Fruit fly (Drosophila melanogaster) whole organism, embryonic: ENCODE results near the gene CG3862.

ENCODE experiments used
- ATbp ChIP-seq: fragments of 200-800 bp; sonication (Bioruptor generic); optimal IDR thresholded peaks from 2 replicates; lab custom pipeline; 2017; ENCODE audit warnings: missing biosample characterization, mild to moderate bottlenecking, missing genetic modification characterization, missing genetic modification reagents
- Atf-2 ChIP-seq: fragments of 200-800 bp; sonication (Bioruptor generic); optimal IDR thresholded peaks from 2 replicates; lab custom pipeline; 2016; ENCODE audit warnings: missing biosample characterization, missing genetic modification characterization
- Atf6 ChIP-seq: fragments of 200-800 bp; sonication (Bioruptor generic); IDR thresholded peaks from 2 replicates; pipeline ENCODE4 v1.3.6; 2022; ENCODE audit warnings: missing biosample characterization, missing genetic modification characterization
- CG12219 ChIP-seq: fragments of 200-800 bp; sonication (Bioruptor generic); optimal IDR thresholded peaks from 3 replicates; lab custom pipeline; 2018; ENCODE audit warnings: missing biosample characterization, mild to moderate bottlenecking, missing genetic modification characterization
- CG12769 ChIP-seq: fragments of 200-800 bp; sonication (Bioruptor generic); optimal IDR thresholded peaks from 2 replicates; lab custom pipeline; 2019; ENCODE audit warnings: missing biosample characterization, mild to moderate bottlenecking, missing genetic modification characterization, moderate library complexity
- CG13775 ChIP-seq: fragments of 200-800 bp; sonication (Bioruptor generic); optimal IDR thresholded peaks from 3 replicates; lab custom pipeline; 2017; ENCODE audit warnings: missing biosample characterization, mild to moderate bottlenecking, missing genetic modification characterization
- CG15073 ChIP-seq: fragments of 200-800 bp; sonication (Bioruptor generic); optimal IDR thresholded peaks from 2 replicates; lab custom pipeline; 2016; ENCODE audit warnings: missing biosample characterization, missing genetic modification characterization
- CG1602 ChIP-seq: fragments of 200-800 bp; sonication (Bioruptor generic); optimal IDR thresholded peaks from 3 replicates; lab custom pipeline; 2016; ENCODE audit warnings: missing biosample characterization, missing genetic modification characterization
- CG16813 ChIP-seq: fragments of 200-800 bp; sonication (Bioruptor generic); IDR thresholded peaks from 3 replicates; pipeline ENCODE4 v1.3.6; 2022; ENCODE audit warnings: missing biosample characterization, missing genetic modification characterization; ENCODE audit not compliant: partially characterized antibody
- CG17186 ChIP-seq: fragments of 200-800 bp; sonication (Bioruptor generic); optimal IDR thresholded peaks from 3 replicates; lab custom pipeline; 2017; ENCODE audit warnings: missing biosample characterization, missing genetic modification reagents, missing genetic modification characterization
- CG17328 ChIP-seq: fragments of 200-800 bp; sonication (Bioruptor generic); IDR thresholded peaks from 2 replicates; pipeline ENCODE4 v1.3.6; 2022; ENCODE audit warnings: missing biosample characterization, missing genetic modification characterization
- CG2875 ChIP-seq: fragments of 200-800 bp; sonication (Bioruptor generic); optimal IDR thresholded peaks from 2 replicates; lab custom pipeline; 2017; ENCODE audit warnings: missing biosample characterization, mild to moderate bottlenecking, missing genetic modification characterization, missing genetic modification reagents
- CG4282 ChIP-seq: fragments of 200-800 bp; sonication (Bioruptor generic); optimal IDR thresholded peaks from 2 replicates; lab custom pipeline; 2016; ENCODE audit warnings: missing biosample characterization, missing genetic modification characterization
- CG4328 ChIP-seq: fragments of 200-800 bp; sonication (Bioruptor generic); optimal IDR thresholded peaks from 3 replicates; lab custom pipeline; 2017; ENCODE audit warnings: missing biosample characterization, missing genetic modification reagents, missing genetic modification characterization
- CG43689 ChIP-seq: fragments of 200-800 bp; sonication (Bioruptor generic); IDR thresholded peaks from 2 replicates; pipeline ENCODE4 v1.3.6; 2022; ENCODE audit warnings: missing biosample characterization, missing genetic modification characterization
- CG5245 ChIP-seq: fragments of 200-800 bp; sonication (Bioruptor generic); optimal IDR thresholded peaks from 3 replicates; lab custom pipeline; 2016; ENCODE audit warnings: missing biosample characterization, missing genetic modification characterization
- CG6854 ChIP-seq: fragments of 200-800 bp; sonication (Bioruptor generic); optimal IDR thresholded peaks from 3 replicates; lab custom pipeline; 2017; ENCODE audit warnings: missing biosample characterization, mild to moderate bottlenecking, missing genetic modification characterization
- CG7745 ChIP-seq: fragments of 200-800 bp; sonication (Bioruptor generic); optimal IDR thresholded peaks from 2 replicates; lab custom pipeline; 2018; ENCODE audit warnings: missing biosample characterization, mild to moderate bottlenecking, missing genetic modification characterization, moderate library complexity
- CG7963 ChIP-seq: fragments of 200-800 bp; sonication (Bioruptor generic); IDR thresholded peaks from 3 replicates; pipeline ENCODE4 v1.3.6; 2022; ENCODE audit warnings: missing biosample characterization, missing genetic modification characterization; ENCODE audit not compliant: partially characterized antibody
- CG8478 ChIP-seq: fragments of >200 bp; optimal IDR thresholded peaks from 2 replicates; lab custom pipeline; 2018
- CG9215 ChIP-seq: fragments of 200-800 bp; sonication (Bioruptor generic); IDR thresholded peaks from 2 replicates; pipeline ENCODE4 v1.3.6; 2022; ENCODE audit warnings: missing biosample characterization, missing genetic modification characterization
- Drgx ChIP-seq: fragments of 200-800 bp; sonication (Bioruptor generic); IDR thresholded peaks from 2 replicates; pipeline ENCODE4 v1.3.6; 2022; ENCODE audit warnings: missing biosample characterization, missing genetic modification characterization
- Ets65A ChIP-seq: fragments of 200-800 bp; sonication (Bioruptor generic); peaks from one replicate; lab custom pipeline; 2016; ENCODE audit warnings: missing biosample characterization, missing genetic modification characterization
- Myb ChIP-seq: fragments of 200-800 bp; sonication (Bioruptor generic); optimal IDR thresholded peaks from 2 replicates; lab custom pipeline; 2016; ENCODE audit warnings: missing biosample characterization, missing genetic modification characterization
- Nf-YC ChIP-seq: fragments of 200-800 bp; optimal IDR thresholded peaks from 3 replicates; lab custom pipeline; 2019; ENCODE audit warnings: missing biosample characterization, mild to moderate bottlenecking, missing genetic modification characterization, moderate library complexity
- NfI ChIP-seq: fragments of 200-800 bp; sonication (Bioruptor generic); optimal IDR thresholded peaks from 3 replicates; lab custom pipeline; 2018; ENCODE audit warnings: missing biosample characterization, mild to moderate bottlenecking, missing genetic modification characterization, moderate library complexity
- Side ChIP-seq: fragments of 200-800 bp; sonication (Bioruptor generic); optimal IDR thresholded peaks from 2 replicates; lab custom pipeline; 2016; ENCODE audit warnings: missing biosample characterization, missing genetic modification characterization
- Trl ChIP-seq, 3 experiments: fragments of >200 bp in 2 of 3; fragments of 200-800 bp in 1 of 3; sonication (Bioruptor generic) in 1 of 3; optimal IDR thresholded peaks; 2 replicates in 1 of 3; 3 replicates in 2 of 3; lab custom pipeline; 2016 to 2017; ENCODE audit warnings: missing biosample characterization in 1 of 3, missing genetic modification characterization in 1 of 3
- cato ChIP-seq: fragments of 200-800 bp; sonication (Bioruptor generic); optimal IDR thresholded peaks from 2 replicates; lab custom pipeline; 2016; ENCODE audit warnings: missing biosample characterization, missing genetic modification characterization, borderline replicate concordance
- chm ChIP-seq: fragments of 200-800 bp; sonication (Bioruptor generic); IDR thresholded peaks from 2 replicates; pipeline ENCODE4 v1.3.6; 2022; ENCODE audit warnings: missing biosample characterization, missing genetic modification characterization
- da ChIP-seq: fragments of 200-800 bp; sonication (Bioruptor generic); optimal IDR thresholded peaks from 2 replicates; lab custom pipeline; 2016; ENCODE audit warnings: missing biosample characterization, missing genetic modification characterization
- danr ChIP-seq: fragments of 200-800 bp; sonication (Bioruptor generic); IDR thresholded peaks from 2 replicates; pipeline ENCODE4 v1.3.6; 2022; ENCODE audit warnings: missing biosample characterization, missing genetic modification characterization
- gce ChIP-seq: fragments of 200-800 bp; sonication (Bioruptor generic); IDR thresholded peaks from 3 replicates; pipeline ENCODE4 v1.3.6; 2022; ENCODE audit warnings: missing biosample characterization, missing genetic modification characterization
- gsb-n ChIP-seq: fragments of 200-800 bp; sonication (Bioruptor generic); optimal IDR thresholded peaks from 3 replicates; lab custom pipeline; 2018; ENCODE audit warnings: missing biosample characterization, mild to moderate bottlenecking, missing genetic modification characterization
- ham ChIP-seq: fragments of 200-800 bp; sonication (Bioruptor generic); IDR thresholded peaks from 2 replicates; pipeline ENCODE4 v1.3.6; 2022; ENCODE audit warnings: missing biosample characterization, missing genetic modification characterization
- hb ChIP-seq: fragments of 200-800 bp; sonication (Bioruptor generic); IDR thresholded peaks from 3 replicates; pipeline ENCODE4 v1.3.6; 2022; ENCODE audit warnings: missing biosample characterization, missing genetic modification characterization; ENCODE audit not compliant: partially characterized antibody
- kah ChIP-seq: fragments of 200-800 bp; sonication (Bioruptor generic); optimal IDR thresholded peaks from 2 replicates; lab custom pipeline; 2018; ENCODE audit warnings: missing biosample characterization, mild to moderate bottlenecking, missing genetic modification characterization
- lilli ChIP-seq: fragments of 200-800 bp; sonication (Bioruptor generic); optimal IDR thresholded peaks from 3 replicates; lab custom pipeline; 2016; ENCODE audit warnings: missing biosample characterization, missing genetic modification characterization
- lov ChIP-seq, 2 experiments: fragments of 200-800 bp in 1 of 2; fragments of >200 bp in 1 of 2; sonication (Bioruptor generic) in 1 of 2; IDR thresholded peaks in 1 of 2; optimal IDR thresholded peaks in 1 of 2; 2 replicates in 1 of 2; 3 replicates in 1 of 2; pipeline versions ENCODE4 v1.3.6 to Lab custom; 2017 to 2022; ENCODE audit warnings: missing biosample characterization in 1 of 2, missing genetic modification characterization in 1 of 2
- mld ChIP-seq: fragments of 200-800 bp; sonication (Bioruptor generic); IDR thresholded peaks from 3 replicates; pipeline ENCODE4 v1.3.6; 2022; ENCODE audit warnings: missing biosample characterization, missing genetic modification characterization; ENCODE audit not compliant: partially characterized antibody
- onecut ChIP-seq: fragments of 200-800 bp; sonication (Bioruptor generic); IDR thresholded peaks from 2 replicates; pipeline ENCODE4 v1.3.6; 2022; ENCODE audit warnings: missing biosample characterization, missing genetic modification characterization
- pfk ChIP-seq: fragments of 200-800 bp; sonication (Bioruptor generic); optimal IDR thresholded peaks from 2 replicates; lab custom pipeline; 2018; ENCODE audit warnings: missing biosample characterization, mild to moderate bottlenecking, missing genetic modification characterization, moderate library complexity
- phol ChIP-seq: fragments of 200-800 bp; sonication (Bioruptor generic); optimal IDR thresholded peaks from 3 replicates; lab custom pipeline; 2018; ENCODE audit warnings: missing biosample characterization, mild to moderate bottlenecking, missing genetic modification characterization, moderate library complexity
- salm ChIP-seq: fragments of 200-800 bp; sonication (Bioruptor generic); optimal IDR thresholded peaks from 2 replicates; lab custom pipeline; 2018; ENCODE audit warnings: missing biosample characterization, mild to moderate bottlenecking, missing genetic modification characterization
- sd ChIP-seq: fragments of 200-800 bp; sonication (Bioruptor generic); optimal IDR thresholded peaks from 3 replicates; lab custom pipeline; 2018; ENCODE audit warnings: missing biosample characterization, mild to moderate bottlenecking, missing genetic modification characterization, moderate library complexity
- sob ChIP-seq: fragments of 200-800 bp; sonication (Bioruptor generic); IDR thresholded peaks from 2 replicates; pipeline ENCODE4 v1.3.6; 2022; ENCODE audit warnings: missing biosample characterization, missing genetic modification characterization
- tap ChIP-seq: fragments of 200-800 bp; optimal IDR thresholded peaks from 3 replicates; lab custom pipeline; 2019; ENCODE audit warnings: missing biosample characterization, mild to moderate bottlenecking, missing genetic modification characterization, moderate library complexity
- vfl ChIP-seq: fragments of 200-800 bp; sonication (Bioruptor generic); optimal IDR thresholded peaks from 2 replicates; lab custom pipeline; 2016; ENCODE audit warnings: missing biosample characterization, missing genetic modification characterization
- zfh2 ChIP-seq: fragments of 200-800 bp; sonication (Bioruptor generic); optimal IDR thresholded peaks from 2 replicates; lab custom pipeline; 2016; ENCODE audit warnings: missing biosample characterization, missing genetic modification characterization

CG3862 gene

DNA sequence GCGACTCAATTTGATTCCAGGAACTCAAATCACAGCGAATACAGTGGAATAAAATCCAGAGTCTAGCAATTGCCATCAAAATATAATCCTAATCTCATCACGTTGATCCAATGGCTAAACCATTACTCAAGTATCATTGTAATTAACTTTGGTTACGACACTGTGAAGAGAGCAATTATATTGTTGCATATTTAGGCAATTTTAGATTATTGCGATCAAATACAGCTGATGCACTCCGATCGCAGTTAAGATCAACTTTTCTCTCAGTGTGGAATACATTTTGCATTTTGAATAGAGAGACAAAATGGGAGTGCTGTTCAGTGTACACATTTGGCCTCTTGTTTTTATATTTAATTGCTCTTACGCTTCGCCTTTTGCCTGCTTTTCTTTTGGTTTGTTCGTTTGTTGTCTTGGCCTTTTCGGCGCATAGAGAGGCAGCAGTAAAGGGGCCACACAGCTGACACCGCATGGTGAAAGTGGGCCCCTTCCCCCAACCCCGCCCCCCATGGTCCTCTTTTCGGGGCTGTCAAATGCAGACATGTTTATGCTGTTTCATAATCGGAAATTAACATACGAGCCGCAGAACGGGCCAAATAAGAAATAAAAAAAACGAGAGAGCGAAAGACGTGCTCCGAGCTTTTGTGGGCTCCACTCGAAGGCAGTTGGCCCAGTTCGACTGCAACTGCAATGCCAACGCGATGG is 20.7 kb upstream of the CG3862 start (continued):
- TF ChIP-seq CG2875 (GFP tag; lab: Kevin White, UChicago) (peak; percentile 56), salm (tag; lab: Kevin White, UChicago) (peak; percentile 25), CG7745 (tag; lab: Kevin White, UChicago) (no peak), Atf6 (GFP tag; lab: Robert Waterston, UW) (no peak), ham (GFP tag; lab: Robert Waterston, UW) (no peak), lilli (GFP tag; lab: Kevin White, UChicago) (peak; percentile 49), CG4328 (GFP tag; lab: Kevin White, UChicago) (no peak), pfk (GFP tag; lab: Kevin White, UChicago) (no peak), CG13775 (peak; percentile 21), CG43689 (GFP tag; lab: Robert Waterston, UW) (no peak), ATbp (GFP tag; lab: Kevin White, UChicago) (peak; percentile 74), Myb (peak; percentile 22), CG9215 (GFP tag; lab: Robert Waterston, UW) (no peak), vfl (GFP tag; lab: Kevin White, UChicago) (no peak), CG12769 (tag; lab: Kevin White, UChicago) (peak; percentile 69), da (GFP tag; lab: Kevin White, UChicago) (no peak), CG7963 (GFP tag; lab: Robert Waterston, UW) (no peak), sd (no peak), onecut (GFP tag; lab: Robert Waterston, UW) (peak; percentile 20; the same call in 1 of the 2 replicates), Trl (optimal IDR thresholded peaks at IDR 0.05; lab: Kevin White, UChicago) (no peak), Trl (GFP tag; optimal IDR thresholded peaks at IDR 0.05; lab: Kevin White, UChicago) (peak; percentile 38), CG15073 (GFP tag; lab: Kevin White, UChicago) (no peak), hb (no peak), Atf-2 (GFP tag; lab: Kevin White, UChicago) (peak; percentile 42), CG1602 (peak; percentile 38), phol (tag; lab: Kevin White, UChicago) (peak; percentile 81), CG12219 (peak; percentile 68), CG17328 (peak; percentile 59; the same call in 1 of the 2 replicates), gsb-n (tag; lab: Kevin White, UChicago) (peak; percentile 50), zfh2 (GFP tag; lab: Kevin White, UChicago) (peak; percentile 11), CG17186 (GFP tag; lab: Kevin White, UChicago) (peak; percentile 25), cato (GFP tag; lab: Kevin White, UChicago) (peak; percentile 1), tap (tag; lab: Kevin White, UChicago) (peak; percentile 55), Nf-YC (no peak), CG5245 (GFP tag; lab: Kevin White, UChicago) (peak; percentile 2), CG6854 (no peak), Drgx (peak; percentile 42; the same call in 1 of the 2 replicates), mld (GFP tag; lab: Robert Waterston, UW) (no peak), CG8478 (no peak), chm (GFP tag; lab: Robert Waterston, UW) (peak; percentile 34; the same call in 1 of the 2 replicates), sob (no peak), Side (no peak), Ets65A (peak; percentile 94), NfI (peak; percentile 61), CG16813 (no peak), danr (no peak), kah (no peak), CG4282 (no peak), lov (optimal IDR thresholded peaks at IDR 0.05; lab: Kevin White, UChicago) (no peak), lov (GFP tag; IDR thresholded peaks at IDR 0.05; lab: Robert Waterston, UW) (no peak), gce (GFP tag; lab: Robert Waterston, UW) (no peak)
